Fruit fly (Drosophila melanogaster) whole organism, pupa: Measurements from ENCODE around the gene fau.

Experiments
- CG34367 ChIP-seq: fragments of 200-800 bp; sonication (Bioruptor generic); optimal IDR thresholded peaks from 2 replicates; lab custom pipeline; 2018; ENCODE audit warnings: missing biosample characterization, mild to moderate bottlenecking, missing genetic modification characterization
- Ets98B ChIP-seq: fragments of 200-800 bp; sonication (Bioruptor generic); IDR thresholded peaks from 2 replicates; pipeline ENCODE4 v1.3.6; 2022; ENCODE audit warnings: missing biosample characterization, missing genetic modification characterization
- Pif1A ChIP-seq: fragments of 200-800 bp; sonication (Bioruptor generic); optimal IDR thresholded peaks from 3 replicates; lab custom pipeline; 2016; ENCODE audit warnings: missing biosample characterization, missing genetic modification characterization

DNA sequence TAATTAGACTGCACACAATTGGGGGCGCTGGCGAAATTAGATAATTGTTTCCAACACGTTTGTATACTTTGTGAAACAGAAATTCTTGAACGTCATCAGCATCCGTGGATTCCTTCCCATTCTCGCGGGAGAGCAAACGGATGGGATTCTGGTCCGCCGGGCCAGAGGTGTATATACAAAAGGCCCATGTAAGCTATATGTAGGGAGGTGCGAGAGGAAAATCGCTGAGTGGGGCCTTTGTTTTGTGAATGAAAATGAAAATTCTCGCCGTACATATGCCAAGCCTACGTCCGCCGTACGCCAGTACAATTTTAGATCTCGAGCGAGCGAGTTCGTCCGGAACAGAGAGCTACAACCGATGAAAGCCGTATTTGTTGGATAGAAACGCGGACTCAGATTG is 15.4 kb upstream of the fau start, which contains the start of gene CG14687:
- TF ChIP-seq Ets98B (GFP tag; lab: Robert Waterston, UW) (no peak), Pif1A (GFP tag; lab: Kevin White, UChicago) (no peak), CG34367 (no peak)
